Fruit fly (Drosophila melanogaster): Measurements from ENCODE around the gene CG5391.
A peak's percentile ranks its signal among the peaks of the same experiment; 100 is the strongest.

The CG5391 gene

dm6 chr3R:22356464-22357410 lies 22.8 kb upstream of the CG5391 start, which contains the start of gene Sar1 (continued):
- TF ChIP-seq kay (GFP tag; optimal IDR thresholded peaks at IDR 0.05) (no peak), Kr (GFP tag; optimal IDR thresholded peaks at IDR 0.05) (no peak), Drgx (GFP tag; IDR thresholded peaks at IDR 0.05) (no peak), lbe (GFP tag; optimal IDR thresholded peaks at IDR 0.05) (no peak), zen (tag; optimal IDR thresholded peaks at IDR 0.05) (peak; percentile 74), CG18262 (tag; optimal IDR thresholded peaks at IDR 0.05) (no peak), Ada2b (GFP tag; IDR thresholded peaks at IDR 0.05) (no peak), CG4617 (GFP tag; optimal IDR thresholded peaks at IDR 0.05; ENCODE audit: borderline replicate concordance) (peak; percentile 60), so (GFP tag; IDR thresholded peaks at IDR 0.05) (no peak), Ssrp (tag; optimal IDR thresholded peaks at IDR 0.05) (no peak), HHEX (GFP tag; optimal IDR thresholded peaks at IDR 0.05) (no peak), CG11398 (GFP tag; optimal IDR thresholded peaks at IDR 0.05) (no peak), H15 (GFP tag; IDR thresholded peaks at IDR 0.05) (no peak), E2f1 (GFP tag; IDR thresholded peaks at IDR 0.05) (no peak), CG13624 (GFP tag; optimal IDR thresholded peaks at IDR 0.05) (peak; percentile 47), trh (GFP tag; optimal IDR thresholded peaks at IDR 0.05) (no peak), CG30403 (GFP tag; optimal IDR thresholded peaks at IDR 0.05) (peak; percentile 6), Hey (tag; optimal IDR thresholded peaks at IDR 0.05) (no peak), Atf-2 (GFP tag; optimal IDR thresholded peaks at IDR 0.05) (no peak), CG18011 (GFP tag; optimal IDR thresholded peaks at IDR 0.05) (no peak), knrl (GFP tag; IDR thresholded peaks at IDR 0.05; ENCODE audit: partially characterized antibody) (peak; percentile 95), ewg (GFP tag; optimal IDR thresholded peaks at IDR 0.05) (peak; percentile 18), Opbp (GFP tag; IDR thresholded peaks at IDR 0.05; ENCODE audit: partially characterized antibody) (peak; percentile 97), CG8281 (tag; optimal IDR thresholded peaks at IDR 0.05) (no peak), B-H1 (GFP tag; IDR thresholded peaks at IDR 0.05) (no peak), CG30431 (GFP tag; optimal IDR thresholded peaks at IDR 0.05) (no peak), CG43689 (GFP tag; IDR thresholded peaks at IDR 0.05) (no peak), CG9727 (GFP tag; optimal IDR thresholded peaks at IDR 0.05) (no peak), CG17568 (GFP tag; optimal IDR thresholded peaks at IDR 0.05) (peak; percentile 5), Max (GFP tag; optimal IDR thresholded peaks at IDR 0.05) (no peak), Hr78 (GFP tag; optimal IDR thresholded peaks at IDR 0.05) (no peak), CG2889 (GFP tag; IDR thresholded peaks at IDR 0.05) (no peak), CG14667 (GFP tag; IDR thresholded peaks at IDR 0.05) (no peak), Nf-YB (GFP tag; optimal IDR thresholded peaks at IDR 0.05) (no peak), pros (GFP tag; optimal IDR thresholded peaks at IDR 0.05) (no peak), MBD-R2 (GFP tag; IDR thresholded peaks at IDR 0.05) (peak; percentile 16; the same call in 1 of the 2 replicates), pnt (GFP tag; optimal IDR thresholded peaks at IDR 0.05) (no peak), gce (GFP tag; IDR thresholded peaks at IDR 0.05) (peak; percentile 23; the same call in 1 of the 3 replicates), Awh (GFP tag; IDR thresholded peaks at IDR 0.05) (no peak), lola (GFP tag; optimal IDR thresholded peaks at IDR 0.05) (no peak), fru (optimal IDR thresholded peaks at IDR 0.05) (no peak), CG32532 (GFP tag; IDR thresholded peaks at IDR 0.05) (0 out of 2 replicates have a peak, but pooled peaks have one; percentile 9), CG32772 (GFP tag; IDR thresholded peaks at IDR 0.05) (peak; percentile 55), fu2 (GFP tag; optimal IDR thresholded peaks at IDR 0.05) (peak; percentile 51), salm (tag; optimal IDR thresholded peaks at IDR 0.05) (no peak), otp (GFP tag; IDR thresholded peaks at IDR 0.05) (no peak), Asciz (GFP tag; optimal IDR thresholded peaks at IDR 0.05) (no peak), Oaz (GFP tag; IDR thresholded peaks at IDR 0.05) (no peak), CG3995 (GFP tag; optimal IDR thresholded peaks at IDR 0.05) (no peak)

Data from whole organism, embryonic.